Fruit fly (Drosophila melanogaster): ENCODE results near the gene CG4069.

Gene CG4069

dm6 chr3L:12503865-12504650 is 33.1 kb downstream of the CG4069 start, which contains the start of the genes CG10646 and vih (continued):
- 0 out of 2 replicates have a peak, but pooled peaks have one; percentile 23 for TF ChIP-seq E2f1 (GFP tag; IDR thresholded peaks at IDR 0.05)
- TF ChIP-seq unc-4 (GFP tag; IDR thresholded peaks at IDR 0.05; ENCODE audit: partially characterized antibody), result no peak
- TF ChIP-seq CoRest (tag; optimal IDR thresholded peaks at IDR 0.05), result peak; percentile 59
- TF ChIP-seq vvl (GFP tag; IDR thresholded peaks at IDR 0.05), result peak; percentile 9; the same call in 1 of the 2 replicates
- peak; percentile 56 for TF ChIP-seq dmrt11E (tag; optimal IDR thresholded peaks at IDR 0.05)
- TF ChIP-seq nerfin-1 (tag; optimal IDR thresholded peaks at IDR 0.05), result peak; percentile 21
- TF ChIP-seq CG4707 (GFP tag; optimal IDR thresholded peaks at IDR 0.05), result no peak
- TF ChIP-seq Vsx1 (GFP tag; optimal IDR thresholded peaks at IDR 0.05), result peak; percentile 74
- peak; percentile 26 for TF ChIP-seq exex (tag; optimal IDR thresholded peaks at IDR 0.05)
- TF ChIP-seq CG4820 (GFP tag; optimal IDR thresholded peaks at IDR 0.05), result peak; percentile 42
- no peak for TF ChIP-seq CG7372 (GFP tag; IDR thresholded peaks at IDR 0.05)
- peak; percentile 28 for TF ChIP-seq HmgZ (tag; optimal IDR thresholded peaks at IDR 0.05)
- TF ChIP-seq Sin3A (optimal IDR thresholded peaks at IDR 0.05), result no peak
- no peak for TF ChIP-seq CG17912 (GFP tag; optimal IDR thresholded peaks at IDR 0.05)
- no peak for TF ChIP-seq Bdp1 (GFP tag; optimal IDR thresholded peaks at IDR 0.05)
- no peak for TF ChIP-seq CrebB (tag; optimal IDR thresholded peaks at IDR 0.05)
- TF ChIP-seq br (optimal IDR thresholded peaks at IDR 0.05), result no peak
- TF ChIP-seq eyg (GFP tag; optimal IDR thresholded peaks at IDR 0.05), result no peak
- peak in 1 of 2 experiments; percentile 39 for TF ChIP-seq insv (GFP tag; optimal IDR thresholded peaks at IDR 0.05)
- TF ChIP-seq NFAT (GFP tag; IDR thresholded peaks at IDR 0.05), result peak; percentile 35; the same call in 1 of the 2 replicates
- TF ChIP-seq mam (GFP tag; optimal IDR thresholded peaks at IDR 0.05), result peak; percentile 45
- peak; percentile 36 for TF ChIP-seq odd (GFP tag; optimal IDR thresholded peaks at IDR 0.05)
- TF ChIP-seq ap (GFP tag; IDR thresholded peaks at IDR 0.05), result no peak
- TF ChIP-seq ab (GFP tag; optimal IDR thresholded peaks at IDR 0.05), result no peak
- 0 out of 2 replicates have a peak, but pooled peaks have one; percentile 18 for TF ChIP-seq Ada2b (GFP tag; IDR thresholded peaks at IDR 0.05)
- TF ChIP-seq ERR (GFP tag; optimal IDR thresholded peaks at IDR 0.05), result no peak
- TF ChIP-seq CG17385 (GFP tag; optimal IDR thresholded peaks at IDR 0.05), result peak; percentile 29
- no peak for TF ChIP-seq Mad (GFP tag; optimal IDR thresholded peaks at IDR 0.05)
- peak; percentile 48 for TF ChIP-seq CG1602 (GFP tag; optimal IDR thresholded peaks at IDR 0.05)
- TF ChIP-seq fu2 (GFP tag; optimal IDR thresholded peaks at IDR 0.05), result no peak
- 0 out of 2 replicates have a peak, but pooled peaks have one; percentile 7 for TF ChIP-seq Xrp1 (GFP tag; IDR thresholded peaks at IDR 0.05)
- no peak for TF ChIP-seq nau (GFP tag; optimal IDR thresholded peaks at IDR 0.05)
- no peak for TF ChIP-seq Asciz (GFP tag; optimal IDR thresholded peaks at IDR 0.05)
- TF ChIP-seq abd-A (tag; optimal IDR thresholded peaks at IDR 0.05), result no peak
- TF ChIP-seq Hmr (GFP tag; optimal IDR thresholded peaks at IDR 0.05), result peak; percentile 68
- TF ChIP-seq CG13424 (tag; optimal IDR thresholded peaks at IDR 0.05), result peak; percentile 61
- peak; percentile 90 for TF ChIP-seq Myb (GFP tag; optimal IDR thresholded peaks at IDR 0.05)
- TF ChIP-seq HLH4C (GFP tag; IDR thresholded peaks at IDR 0.05; ENCODE audit: partially characterized antibody), result no peak; the same call in 2 of the 3 replicates
- no peak for TF ChIP-seq CG14050 (GFP tag; IDR thresholded peaks at IDR 0.05)
- no peak for TF ChIP-seq ham (GFP tag; IDR thresholded peaks at IDR 0.05)
- no peak for TF ChIP-seq Elba2 (GFP tag; optimal IDR thresholded peaks at IDR 0.05)
- TF ChIP-seq Hr78 (GFP tag; optimal IDR thresholded peaks at IDR 0.05), result no peak
- TF ChIP-seq wor (GFP tag; IDR thresholded peaks at IDR 0.05), result no peak
- TF ChIP-seq inv (GFP tag; IDR thresholded peaks at IDR 0.05; ENCODE audit: partially characterized antibody), result no peak
- TF ChIP-seq Sry-β (GFP tag; optimal IDR thresholded peaks at IDR 0.05), result peak; percentile 42
- TF ChIP-seq cas (GFP tag; IDR thresholded peaks at IDR 0.05), result no peak
- TF ChIP-seq HmgD (GFP tag; optimal IDR thresholded peaks at IDR 0.05), result no peak
- TF ChIP-seq Sox100B (GFP tag; optimal IDR thresholded peaks at IDR 0.05), result peak; percentile 68
- no peak for TF ChIP-seq CG11695 (GFP tag; IDR thresholded peaks at IDR 0.05)
- no peak for TF ChIP-seq pros (GFP tag; optimal IDR thresholded peaks at IDR 0.05)
